Worm (Caenorhabditis elegans): Measurements from ENCODE around the gene Y51A2D.21.

The Y51A2D.21 gene

DNA sequence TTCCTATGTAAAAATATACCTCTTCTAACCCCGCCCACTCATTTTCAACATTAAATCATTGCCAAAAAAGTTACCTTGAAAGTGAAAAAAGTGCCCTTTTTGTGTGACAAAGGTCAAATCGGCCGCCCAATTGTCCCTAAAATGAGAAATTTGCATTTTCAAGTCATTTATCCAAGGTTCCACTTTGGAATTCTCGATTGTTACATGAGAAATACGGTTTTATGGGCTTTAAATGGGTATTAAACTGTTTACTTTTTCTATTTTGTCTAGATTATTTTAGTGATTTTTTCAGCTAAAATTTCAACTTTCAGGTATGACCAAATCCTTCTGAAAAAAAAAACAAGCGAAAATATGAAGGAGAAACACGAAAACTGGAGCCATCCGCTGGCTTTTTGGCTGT lies 20.8 kb downstream of the Y51A2D.21 start, which contains the start of gene grdn-1:
Gene grdn-1, plus strand, starts transcription at position 301 of the 400 bp plus-strand sequence.
- TF ChIP-seq nhr-11 (tag; optimal IDR thresholded peaks at IDR 0.05) (no peak), lin-39 (tag; optimal IDR thresholded peaks at IDR 0.05) (no peak), jun-1 (tag; optimal IDR thresholded peaks at IDR 0.05) (no peak), egl-5 (tag; optimal IDR thresholded peaks at IDR 0.05) (no peak), elt-3 (tag; optimal IDR thresholded peaks at IDR 0.05) (no peak), ZK546.5 (tag; optimal IDR thresholded peaks at IDR 0.05) (no peak), nhr-12 (tag; optimal IDR thresholded peaks at IDR 0.05) (no peak), ceh-28 (tag; optimal IDR thresholded peaks at IDR 0.05) (no peak), eor-1 (tag; optimal IDR thresholded peaks at IDR 0.05) (no peak), R02D3.7 (tag; optimal IDR thresholded peaks at IDR 0.05) (no peak), fos-1 (tag; optimal IDR thresholded peaks at IDR 0.05) (no peak), nhr-67 (tag; optimal IDR thresholded peaks at IDR 0.05) (no peak), sea-2 (GFP tag; optimal IDR thresholded peaks at IDR 0.05) (no peak), ceh-16 (tag; optimal IDR thresholded peaks at IDR 0.05) (no peak), ceh-9 (tag; optimal IDR thresholded peaks at IDR 0.05) (no peak), pha-4 (tag; optimal IDR thresholded peaks at IDR 0.05) (no peak), nhr-43 (tag; optimal IDR thresholded peaks at IDR 0.05; ENCODE audit: poor library complexity, severe bottlenecking) (no peak)

DNA sequence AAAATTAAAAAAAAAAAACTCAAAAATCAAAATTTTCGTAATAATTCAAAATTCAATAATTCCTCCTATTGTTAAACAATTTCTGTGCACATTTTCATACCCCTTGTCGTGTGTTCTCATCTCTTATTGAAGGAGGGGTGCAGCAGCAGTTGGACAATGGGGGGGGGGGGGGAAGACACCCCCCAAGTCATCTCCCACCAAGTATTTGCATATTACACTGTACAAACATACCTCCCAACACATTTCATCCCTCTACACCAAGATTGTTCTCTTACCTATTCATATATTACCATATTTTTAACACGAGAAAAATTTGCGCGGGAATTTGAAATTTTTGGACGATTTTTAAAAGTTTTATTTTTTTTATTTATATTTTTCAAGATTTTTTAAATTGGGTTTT lies 24.6 kb downstream of the Y51A2D.21 start:
- TF ChIP-seq pha-4 (tag; optimal IDR thresholded peaks at IDR 0.05) (peak; percentile 17), nhr-77 (tag; optimal IDR thresholded peaks at IDR 0.05) (no peak), nhr-12 (tag; optimal IDR thresholded peaks at IDR 0.05) (no peak), fkh-10 (GFP tag; optimal IDR thresholded peaks at IDR 0.05) (no peak), tbx-2 (tag; optimal IDR thresholded peaks at IDR 0.05) (no peak), ceh-16 (tag; optimal IDR thresholded peaks at IDR 0.05) (no peak), lsy-12 (tag; optimal IDR thresholded peaks at IDR 0.05) (no peak), ZK546.5 (tag; optimal IDR thresholded peaks at IDR 0.05) (no peak), eor-1 (tag; optimal IDR thresholded peaks at IDR 0.05) (no peak), zag-1 (tag; optimal IDR thresholded peaks at IDR 0.05) (no peak), fkh-2 (tag; optimal IDR thresholded peaks at IDR 0.05) (no peak), nhr-25 (tag; optimal IDR thresholded peaks at IDR 0.05) (no peak), hmg-11 (tag; optimal IDR thresholded peaks at IDR 0.05) (peak; percentile 21), ztf-11 (tag; optimal IDR thresholded peaks at IDR 0.05) (no peak), ama-1 (optimal IDR thresholded peaks at IDR 0.05) (no peak), sea-2 (GFP tag; optimal IDR thresholded peaks at IDR 0.05) (no peak), daf-12 (tag; optimal IDR thresholded peaks at IDR 0.05) (no peak)

DNA sequence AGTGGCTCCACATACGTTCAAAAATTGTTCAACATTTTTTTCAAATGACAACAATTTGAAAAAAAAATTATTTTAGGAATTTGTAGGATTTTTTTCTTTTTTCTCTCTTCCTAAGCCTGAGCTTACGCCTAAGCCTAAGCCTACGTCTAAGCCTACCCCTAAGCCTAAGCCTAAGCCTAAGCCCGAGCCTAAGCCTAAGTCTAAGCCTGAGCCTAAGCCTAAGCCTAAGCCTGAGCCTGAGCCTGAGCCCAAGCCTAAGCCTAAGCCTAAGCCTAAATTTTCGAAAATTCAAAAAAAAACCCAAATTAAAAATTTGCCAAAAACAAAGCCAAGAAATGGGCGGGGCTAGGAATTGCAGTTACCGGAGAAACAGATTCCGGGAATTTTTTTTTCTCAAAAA lies 26.1 kb downstream of the Y51A2D.21 start:
- TF ChIP-seq zag-1 (tag; optimal IDR thresholded peaks at IDR 0.05) (no peak), egl-5 (tag; optimal IDR thresholded peaks at IDR 0.05) (no peak), fkh-2 (tag; optimal IDR thresholded peaks at IDR 0.05) (no peak), nhr-11 (tag; optimal IDR thresholded peaks at IDR 0.05) (no peak), tbx-2 (tag; optimal IDR thresholded peaks at IDR 0.05) (no peak), ZK546.5 (tag; optimal IDR thresholded peaks at IDR 0.05) (no peak), ceh-28 (tag; optimal IDR thresholded peaks at IDR 0.05) (no peak), nhr-67 (tag; optimal IDR thresholded peaks at IDR 0.05) (no peak), R02D3.7 (tag; optimal IDR thresholded peaks at IDR 0.05) (no peak), nhr-25 (tag; optimal IDR thresholded peaks at IDR 0.05) (no peak), daf-12 (tag; optimal IDR thresholded peaks at IDR 0.05) (no peak), nhr-77 (tag; optimal IDR thresholded peaks at IDR 0.05) (no peak), aly-2 (tag; optimal IDR thresholded peaks at IDR 0.05) (no peak), eor-1 (tag; optimal IDR thresholded peaks at IDR 0.05) (no peak), mdl-1 (tag; optimal IDR thresholded peaks at IDR 0.05) (no peak), nhr-28 (tag; optimal IDR thresholded peaks at IDR 0.05) (no peak), egl-27 (tag; optimal IDR thresholded peaks at IDR 0.05) (no peak), elt-2 (tag; optimal IDR thresholded peaks at IDR 0.05) (no peak), snpc-4 (tag; optimal IDR thresholded peaks at IDR 0.05) (no peak)

DNA sequence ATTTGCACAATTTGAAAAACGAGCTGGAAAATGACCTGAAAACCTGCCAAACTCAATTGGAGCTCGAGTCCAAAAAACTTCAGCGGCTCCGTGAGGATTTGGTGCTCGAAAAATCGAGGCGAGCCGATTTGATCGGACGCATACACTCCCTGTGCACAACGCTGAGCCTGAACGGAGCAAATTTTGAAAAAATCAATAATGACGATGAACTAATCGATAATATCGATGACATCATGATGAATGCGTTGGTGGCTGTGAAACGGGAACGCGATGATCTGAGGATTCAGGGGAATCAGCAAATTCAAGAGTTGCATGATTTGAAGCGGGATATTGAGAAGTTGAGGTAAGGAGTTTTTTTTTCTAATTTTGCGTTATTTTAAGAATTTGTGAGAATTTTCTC lies 33.9 kb downstream of the Y51A2D.21 start:
- TF ChIP-seq ceh-16 (tag; optimal IDR thresholded peaks at IDR 0.05) (no peak), ceh-28 (tag; optimal IDR thresholded peaks at IDR 0.05) (peak; percentile 42)

DNA sequence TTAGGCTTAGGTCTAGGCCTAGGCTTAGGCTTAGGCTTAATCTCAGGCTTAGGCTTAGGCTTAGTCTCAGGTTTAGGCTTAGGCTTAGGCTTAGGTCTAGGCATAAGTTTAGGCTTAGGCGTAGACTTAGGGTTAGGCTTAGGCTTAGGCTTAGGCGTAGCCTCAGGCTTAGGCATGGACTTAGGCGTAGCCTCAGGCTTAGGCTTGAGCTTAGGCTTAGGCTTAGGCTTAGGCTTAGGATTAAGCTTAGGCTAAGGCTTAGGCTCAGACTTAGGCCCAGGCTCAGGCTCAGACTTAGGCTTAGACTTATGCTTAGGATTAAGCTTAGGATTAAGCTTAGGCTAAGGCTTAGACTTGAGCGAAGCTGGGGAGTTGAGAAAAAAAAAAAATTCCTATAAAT lies 41.5 kb downstream of the Y51A2D.21 start:
- TF ChIP-seq sea-2 (GFP tag; optimal IDR thresholded peaks at IDR 0.05) (no peak), nhr-23 (tag; optimal IDR thresholded peaks at IDR 0.05) (no peak), ceh-28 (tag; optimal IDR thresholded peaks at IDR 0.05) (no peak), egl-27 (tag; optimal IDR thresholded peaks at IDR 0.05) (no peak), egl-5 (tag; optimal IDR thresholded peaks at IDR 0.05) (no peak), lin-39 (tag; optimal IDR thresholded peaks at IDR 0.05) (no peak), lsy-12 (tag; optimal IDR thresholded peaks at IDR 0.05) (no peak), nhr-12 (tag; optimal IDR thresholded peaks at IDR 0.05) (no peak)
